Fruit fly (Drosophila melanogaster) whole organism, prepupa: ENCODE measurements around the gene Cdc37.

Experiments
- Blimp-1 ChIP-seq: fragments of 200-800 bp; sonication (Bioruptor generic); optimal IDR thresholded peaks from 3 replicates; lab custom pipeline; 2017; ENCODE audit warnings: missing biosample characterization, missing genetic modification characterization, mild to moderate bottlenecking, moderate library complexity, missing genetic modification reagents
- CG11762 ChIP-seq: fragments of 200-800 bp; sonication (Bioruptor generic); optimal IDR thresholded peaks from 3 replicates; lab custom pipeline; 2016; ENCODE audit warnings: missing biosample characterization, missing genetic modification characterization; ENCODE audit not compliant: insufficient read depth
- CG11902 ChIP-seq: fragments of 200-800 bp; sonication (Bioruptor generic); optimal IDR thresholded peaks from 3 replicates; lab custom pipeline; 2016; ENCODE audit warnings: missing biosample characterization, missing genetic modification characterization
- CG15336 ChIP-seq: fragments of 200-800 bp; sonication (Bioruptor generic); IDR thresholded peaks from 2 replicates; pipeline ENCODE4 v1.3.6; 2022; ENCODE audit warnings: missing biosample characterization, missing genetic modification characterization
- CG1621 ChIP-seq: fragments of 200-800 bp; sonication (Bioruptor generic); optimal IDR thresholded peaks from 3 replicates; lab custom pipeline; 2018; ENCODE audit warnings: missing biosample characterization, mild to moderate bottlenecking, missing genetic modification characterization
- CG3032 ChIP-seq: fragments of 200-800 bp; optimal IDR thresholded peaks from 2 replicates; lab custom pipeline; 2019; ENCODE audit warnings: missing biosample characterization, mild to moderate bottlenecking, missing genetic modification characterization, moderate library complexity
- CG31627 ChIP-seq: fragments of 200-800 bp; sonication (Bioruptor generic); optimal IDR thresholded peaks from 3 replicates; lab custom pipeline; 2016; ENCODE audit warnings: missing biosample characterization, missing genetic modification characterization
- CG32006 ChIP-seq: fragments of 200-800 bp; sonication (Bioruptor generic); optimal IDR thresholded peaks from 3 replicates; lab custom pipeline; 2017; ENCODE audit warnings: missing biosample characterization, mild to moderate bottlenecking, missing genetic modification characterization
- CG6163 ChIP-seq: fragments of 200-800 bp; sonication (Bioruptor generic); IDR thresholded peaks from 3 replicates; pipeline ENCODE4 v1.3.6; 2022; ENCODE audit warnings: missing biosample characterization, missing genetic modification characterization
- CG6276 ChIP-seq: fragments of 200-800 bp; sonication (Bioruptor generic); optimal IDR thresholded peaks from 2 replicates; lab custom pipeline; 2017; ENCODE audit warnings: missing biosample characterization, mild to moderate bottlenecking, missing genetic modification characterization
- CG6792 ChIP-seq: fragments of 200-800 bp; sonication (Bioruptor generic); optimal IDR thresholded peaks from 3 replicates; lab custom pipeline; 2016; ENCODE audit warnings: missing biosample characterization, missing genetic modification characterization
- CG6854 ChIP-seq: fragments of 200-800 bp; sonication (Bioruptor generic); optimal IDR thresholded peaks from 2 replicates; lab custom pipeline; 2017; ENCODE audit warnings: missing biosample characterization, mild to moderate bottlenecking, missing genetic modification characterization
- CG7368 ChIP-seq: fragments of 200-800 bp; sonication (Bioruptor generic); optimal IDR thresholded peaks from 3 replicates; lab custom pipeline; 2016; ENCODE audit warnings: missing biosample characterization, missing genetic modification characterization
- CG8119 ChIP-seq: fragments of 200-800 bp; sonication (Bioruptor generic); IDR thresholded peaks from 3 replicates; pipeline ENCODE4 v1.3.6; 2022; ENCODE audit warnings: missing biosample characterization, missing genetic modification characterization
- CG8319 ChIP-seq: fragments of 200-800 bp; sonication (Bioruptor generic); optimal IDR thresholded peaks from 3 replicates; lab custom pipeline; 2016; ENCODE audit warnings: missing biosample characterization, missing genetic modification characterization
- CG9139 ChIP-seq: fragments of 200-800 bp; sonication (Bioruptor generic); optimal IDR thresholded peaks from 3 replicates; lab custom pipeline; 2017; ENCODE audit warnings: missing biosample characterization, mild to moderate bottlenecking, missing genetic modification characterization
- Eip93F ChIP-seq: fragments of 200-800 bp; sonication (Bioruptor generic); optimal IDR thresholded peaks from 2 replicates; lab custom pipeline; 2016; ENCODE audit warnings: missing biosample characterization, mild to moderate bottlenecking, missing genetic modification characterization
- Ets21C ChIP-seq: fragments of 200-800 bp; sonication (Bioruptor generic); optimal IDR thresholded peaks from 3 replicates; lab custom pipeline; 2016; ENCODE audit warnings: missing biosample characterization, missing genetic modification characterization
- Hr4 ChIP-seq: fragments of 200-800 bp; sonication (Bioruptor generic); optimal IDR thresholded peaks from 3 replicates; lab custom pipeline; 2016; ENCODE audit warnings: missing biosample characterization, missing genetic modification characterization
- Lpt ChIP-seq: fragments of 200-800 bp; sonication (Bioruptor generic); optimal IDR thresholded peaks from 3 replicates; lab custom pipeline; 2016; ENCODE audit warnings: missing biosample characterization, missing genetic modification characterization
- Met ChIP-seq: fragments of 200-800 bp; sonication (Bioruptor generic); optimal IDR thresholded peaks from 3 replicates; lab custom pipeline; 2016; ENCODE audit warnings: missing biosample characterization, missing genetic modification characterization
- OdsH ChIP-seq: fragments of 200-800 bp; sonication (Bioruptor generic); optimal IDR thresholded peaks from 3 replicates; lab custom pipeline; 2016; ENCODE audit warnings: missing biosample characterization, missing genetic modification characterization
- Smox ChIP-seq: fragments of 200-800 bp; sonication (Bioruptor generic); optimal IDR thresholded peaks from 3 replicates; lab custom pipeline; 2016; ENCODE audit warnings: missing biosample characterization, missing genetic modification characterization
- Sox14 ChIP-seq: fragments of 200-800 bp; sonication (Bioruptor generic); optimal IDR thresholded peaks from 3 replicates; lab custom pipeline; 2016; ENCODE audit warnings: missing biosample characterization, missing genetic modification characterization
- Sox15 ChIP-seq: fragments of 200-800 bp; sonication (Bioruptor generic); optimal IDR thresholded peaks from 3 replicates; lab custom pipeline; 2016; ENCODE audit warnings: missing biosample characterization, missing genetic modification characterization
- achi ChIP-seq: fragments of 200-800 bp; sonication (Bioruptor generic); optimal IDR thresholded peaks from 3 replicates; lab custom pipeline; 2016; ENCODE audit warnings: missing biosample characterization, missing genetic modification characterization
- acj6 ChIP-seq: fragments of 200-800 bp; sonication (Bioruptor generic); optimal IDR thresholded peaks from 3 replicates; lab custom pipeline; 2016; ENCODE audit warnings: missing biosample characterization, missing genetic modification characterization
- cyc ChIP-seq: fragments of 200-800 bp; sonication (Bioruptor generic); optimal IDR thresholded peaks from 3 replicates; lab custom pipeline; 2016; ENCODE audit warnings: missing biosample characterization, missing genetic modification characterization
- dac ChIP-seq: fragments of 200-800 bp; sonication (Bioruptor generic); optimal IDR thresholded peaks from 2 replicates; lab custom pipeline; 2017; ENCODE audit warnings: missing biosample characterization, mild to moderate bottlenecking, missing genetic modification characterization
- dsx ChIP-seq: fragments of 200-800 bp; optimal IDR thresholded peaks from 3 replicates; lab custom pipeline; 2019; ENCODE audit warnings: missing biosample characterization, mild to moderate bottlenecking, missing genetic modification characterization, moderate library complexity; ENCODE audit not compliant: poor library complexity, severe bottlenecking
- eg ChIP-seq: fragments of 200-800 bp; sonication (Bioruptor generic); IDR thresholded peaks from 3 replicates; pipeline ENCODE4 v1.3.6; 2022; ENCODE audit warnings: missing biosample characterization, missing genetic modification characterization
- esn ChIP-seq: fragments of 200-800 bp; sonication (Bioruptor generic); optimal IDR thresholded peaks from 2 replicates; lab custom pipeline; 2016; ENCODE audit warnings: missing biosample characterization, mild to moderate bottlenecking, missing genetic modification characterization, moderate library complexity
- fd59A ChIP-seq: fragments of 200-800 bp; sonication (Bioruptor generic); optimal IDR thresholded peaks from 2 replicates; lab custom pipeline; 2017; ENCODE audit warnings: missing biosample characterization, mild to moderate bottlenecking, missing genetic modification characterization, missing genetic modification reagents
- fd85E ChIP-seq: fragments of 200-800 bp; sonication (Bioruptor generic); optimal IDR thresholded peaks from 3 replicates; lab custom pipeline; 2016; ENCODE audit warnings: missing biosample characterization, missing genetic modification characterization
- fkh ChIP-seq: fragments of 200-800 bp; sonication (Bioruptor generic); optimal IDR thresholded peaks from 3 replicates; lab custom pipeline; 2017; ENCODE audit warnings: missing biosample characterization, mild to moderate bottlenecking, missing genetic modification characterization, moderate library complexity
- lz ChIP-seq: fragments of 200-800 bp; sonication (Bioruptor generic); optimal IDR thresholded peaks from 3 replicates; lab custom pipeline; 2016; ENCODE audit warnings: missing biosample characterization, missing genetic modification characterization
- net ChIP-seq: fragments of 200-800 bp; sonication (Bioruptor generic); optimal IDR thresholded peaks from 3 replicates; lab custom pipeline; 2016; ENCODE audit warnings: missing biosample characterization, missing genetic modification characterization
- pdm3 ChIP-seq: fragments of 200-800 bp; sonication (Bioruptor generic); optimal IDR thresholded peaks from 3 replicates; lab custom pipeline; 2016; ENCODE audit warnings: missing biosample characterization, missing genetic modification characterization
- ss ChIP-seq, 2 experiments: fragments of 200-800 bp; sonication (Bioruptor generic); optimal IDR thresholded peaks; 2 replicates in 1 of 2; 3 replicates in 1 of 2; lab custom pipeline; 2017 to 2018; ENCODE audit warnings: mild to moderate bottlenecking in 2 of 2, missing biosample characterization in 2 of 2, missing genetic modification characterization in 2 of 2, moderate library complexity in 1 of 2
- svp ChIP-seq: fragments of 200-800 bp; sonication (Bioruptor generic); peaks from one replicate; lab custom pipeline; 2016; ENCODE audit warnings: missing biosample characterization, missing genetic modification characterization
- vri ChIP-seq: fragments of 200-800 bp; sonication (Bioruptor generic); optimal IDR thresholded peaks from 3 replicates; lab custom pipeline; 2016; ENCODE audit warnings: missing biosample characterization, mild to moderate bottlenecking, missing genetic modification characterization

The Cdc37 gene

dm6 chr3L:1789339-1789738, 5.9 kb upstream of the Cdc37 start:
- TF ChIP-seq Eip93F (GFP tag; lab: Kevin White, UChicago) (no peak), Hr4 (GFP tag; lab: Kevin White, UChicago) (no peak), Lpt (no peak), cyc (GFP tag; lab: Kevin White, UChicago) (no peak), vri (GFP tag; lab: Kevin White, UChicago) (peak; percentile 49), Met (GFP tag; lab: Kevin White, UChicago) (no peak)

dm6 chr3L:1794164-1794942, 839 bp upstream of the Cdc37 start:
- TF ChIP-seq CG6854 (GFP tag; lab: Kevin White, UChicago), result peak; percentile 15
- TF ChIP-seq net (GFP tag; lab: Kevin White, UChicago), result no peak
- TF ChIP-seq CG8319 (GFP tag; lab: Kevin White, UChicago), result no peak
- no peak for TF ChIP-seq CG32006 (GFP tag; lab: Kevin White, UChicago)
- no peak for TF ChIP-seq acj6 (GFP tag; lab: Kevin White, UChicago)
- TF ChIP-seq CG11762 (GFP tag; lab: Kevin White, UChicago), result no peak
- no peak for TF ChIP-seq CG6276 (GFP tag; lab: Kevin White, UChicago)
- peak; percentile 90 for TF ChIP-seq vri (GFP tag; lab: Kevin White, UChicago)
- TF ChIP-seq CG31627 (GFP tag; lab: Kevin White, UChicago), result no peak
- peak; percentile 33; the same call in 2 of the 3 replicates for TF ChIP-seq CG8119 (GFP tag; lab: Robert Waterston, UW)
- TF ChIP-seq CG6792, result no peak
- TF ChIP-seq CG11902 (GFP tag; lab: Kevin White, UChicago), result no peak
- no peak for TF ChIP-seq esn (GFP tag; lab: Kevin White, UChicago)
- TF ChIP-seq OdsH (GFP tag; lab: Kevin White, UChicago), result no peak
- TF ChIP-seq svp (GFP tag; lab: Kevin White, UChicago), result peak; percentile 85
- TF ChIP-seq Ets21C (GFP tag; lab: Kevin White, UChicago), result no peak
- TF ChIP-seq fkh, result peak; percentile 63
- TF ChIP-seq lz (GFP tag; lab: Kevin White, UChicago), result no peak
- TF ChIP-seq fd59A (GFP tag; lab: Kevin White, UChicago), result no peak
- peak; percentile 99 for TF ChIP-seq dsx (GFP tag; lab: Kevin White, UChicago)
- no peak for TF ChIP-seq cyc (GFP tag; lab: Kevin White, UChicago)
- TF ChIP-seq CG9139 (GFP tag; lab: Kevin White, UChicago), result no peak
- TF ChIP-seq CG6163 (GFP tag; lab: Robert Waterston, UW), result peak; percentile 56
- 0 out of 3 replicates have a peak, but pooled peaks have one; percentile 23 for TF ChIP-seq eg
- no peak for TF ChIP-seq achi
- no peak for TF ChIP-seq CG7368
- peak; percentile 50 for TF ChIP-seq Blimp-1 (GFP tag; lab: Kevin White, UChicago)
- no peak for TF ChIP-seq pdm3 (GFP tag; lab: Kevin White, UChicago)
- no peak for TF ChIP-seq Hr4 (GFP tag; lab: Kevin White, UChicago)
- no peak for TF ChIP-seq Smox (GFP tag; lab: Kevin White, UChicago)
- peak; percentile 19; the same call in 1 of the 2 replicates for TF ChIP-seq CG15336 (GFP tag; lab: Robert Waterston, UW)
- no peak for TF ChIP-seq Eip93F (GFP tag; lab: Kevin White, UChicago)
- no peak for TF ChIP-seq dac (GFP tag; lab: Kevin White, UChicago)
- no peak for TF ChIP-seq Met (GFP tag; lab: Kevin White, UChicago)
- no peak for TF ChIP-seq CG3032 (tag; lab: Kevin White, UChicago)
- TF ChIP-seq CG1621 (tag; lab: Kevin White, UChicago), result no peak
- TF ChIP-seq Sox15, result no peak
- no peak for TF ChIP-seq fd85E (GFP tag; lab: Kevin White, UChicago)
- TF ChIP-seq ss (GFP tag; optimal IDR thresholded peaks at IDR 0.05; lab: Kevin White, UChicago), result peak in 1 of 2 experiments; percentile 2
- no peak for TF ChIP-seq Sox14
